Fruit fly (Drosophila melanogaster) whole organism, embryonic: ENCODE measurements around the gene Decay.

Experiments
- ATbp ChIP-seq: fragments of 200-800 bp; sonication (Bioruptor generic); optimal IDR thresholded peaks from 2 replicates; lab custom pipeline; 2017; ENCODE audit warnings: missing biosample characterization, mild to moderate bottlenecking, missing genetic modification characterization, missing genetic modification reagents
- Adf1 ChIP-seq: fragments of 200-800 bp; sonication (Bioruptor generic); IDR thresholded peaks from 2 replicates; pipeline ENCODE4 v1.3.6; 2022; ENCODE audit warnings: missing biosample characterization, missing genetic modification characterization
- Atf3 ChIP-seq: fragments of 200-800 bp; sonication (Bioruptor generic); optimal IDR thresholded peaks from 3 replicates; lab custom pipeline; 2016; ENCODE audit warnings: missing biosample characterization, missing genetic modification characterization
- CG10366 ChIP-seq: fragments of 200-800 bp; sonication (Bioruptor generic); IDR thresholded peaks from 2 replicates; pipeline ENCODE4 v1.3.6; 2022; ENCODE audit warnings: missing biosample characterization, missing genetic modification characterization
- CG10431 ChIP-seq: fragments of 200-800 bp; sonication (Bioruptor generic); optimal IDR thresholded peaks from 3 replicates; lab custom pipeline; 2018; ENCODE audit warnings: missing biosample characterization, mild to moderate bottlenecking, missing genetic modification characterization
- CG12236 ChIP-seq: fragments of 200-800 bp; sonication (Bioruptor generic); optimal IDR thresholded peaks from 2 replicates; lab custom pipeline; 2016; ENCODE audit warnings: missing biosample characterization, missing genetic modification characterization
- CG1233 ChIP-seq: fragments of 200-800 bp; sonication (Bioruptor generic); optimal IDR thresholded peaks from 4 replicates; lab custom pipeline; 2018; ENCODE audit warnings: missing biosample characterization, mild to moderate bottlenecking, missing genetic modification characterization
- CG12744 ChIP-seq: fragments of 200-800 bp; sonication (Bioruptor generic); optimal IDR thresholded peaks from 2 replicates; lab custom pipeline; 2016; ENCODE audit warnings: missing biosample characterization, missing genetic modification characterization
- CG13624 ChIP-seq: fragments of 200-800 bp; sonication (Bioruptor generic); optimal IDR thresholded peaks from 2 replicates; lab custom pipeline; 2016; ENCODE audit warnings: missing biosample characterization, missing genetic modification characterization
- CG1529 ChIP-seq: fragments of 200-800 bp; sonication (Bioruptor generic); optimal IDR thresholded peaks from 3 replicates; lab custom pipeline; 2018; ENCODE audit warnings: missing biosample characterization, missing genetic modification characterization
- CG17568 ChIP-seq: fragments of 200-800 bp; sonication (Bioruptor generic); optimal IDR thresholded peaks from 2 replicates; lab custom pipeline; 2018; ENCODE audit warnings: missing biosample characterization, mild to moderate bottlenecking, missing genetic modification characterization, moderate library complexity
- CG1832 ChIP-seq: fragments of 200-800 bp; sonication (Bioruptor generic); optimal IDR thresholded peaks from 2 replicates; lab custom pipeline; 2017; ENCODE audit warnings: missing biosample characterization, mild to moderate bottlenecking, missing genetic modification characterization, inconsistent platforms
- CG2116 ChIP-seq: fragments of 200-800 bp; sonication (Bioruptor generic); optimal IDR thresholded peaks from 3 replicates; lab custom pipeline; 2018; ENCODE audit warnings: missing biosample characterization, mild to moderate bottlenecking, missing genetic modification characterization
- CG2202 ChIP-seq: fragments of 200-800 bp; sonication (Bioruptor generic); optimal IDR thresholded peaks from 2 replicates; lab custom pipeline; 2018; ENCODE audit warnings: missing biosample characterization, mild to moderate bottlenecking, missing genetic modification characterization
- CG31441 ChIP-seq: fragments of 200-800 bp; sonication (Bioruptor generic); IDR thresholded peaks from 2 replicates; pipeline ENCODE4 v1.3.6; 2022; ENCODE audit warnings: missing biosample characterization, missing genetic modification characterization
- CG32532 ChIP-seq: fragments of 200-800 bp; sonication (Bioruptor generic); IDR thresholded peaks from 2 replicates; pipeline ENCODE4 v1.3.6; 2022; ENCODE audit warnings: missing biosample characterization, missing genetic modification characterization
- CG43689 ChIP-seq: fragments of 200-800 bp; sonication (Bioruptor generic); IDR thresholded peaks from 2 replicates; pipeline ENCODE4 v1.3.6; 2022; ENCODE audit warnings: missing biosample characterization, missing genetic modification characterization
- CG4404 ChIP-seq: fragments of 200-800 bp; sonication (Bioruptor generic); IDR thresholded peaks from 2 replicates; pipeline ENCODE4 v1.3.6; 2022; ENCODE audit warnings: missing biosample characterization, missing genetic modification characterization
- CG4730 ChIP-seq: fragments of 200-800 bp; sonication (Bioruptor generic); IDR thresholded peaks from 2 replicates; pipeline ENCODE4 v1.3.6; 2022; ENCODE audit warnings: missing biosample characterization, missing genetic modification characterization
- CG6689 ChIP-seq: fragments of 200-800 bp; sonication (Bioruptor generic); IDR thresholded peaks from 2 replicates; pipeline ENCODE4 v1.3.6; 2022; ENCODE audit warnings: missing biosample characterization, missing genetic modification characterization
- CG8089 ChIP-seq: fragments of 200-800 bp; sonication (Bioruptor generic); optimal IDR thresholded peaks from 3 replicates; lab custom pipeline; 2016; ENCODE audit warnings: missing biosample characterization, missing genetic modification characterization
- CG8290 ChIP-seq, 3 experiments: fragments of 200-800 bp; sonication (Bioruptor generic); optimal IDR thresholded peaks; 2 replicates each; lab custom pipeline; 2016 to 2019; ENCODE audit warnings: missing biosample characterization in 3 of 3, missing genetic modification characterization in 3 of 3, mild to moderate bottlenecking in 2 of 3, moderate library complexity in 1 of 3
- CG9437 ChIP-seq: fragments of 200-800 bp; sonication (Bioruptor generic); optimal IDR thresholded peaks from 2 replicates; lab custom pipeline; 2018; ENCODE audit warnings: missing biosample characterization, mild to moderate bottlenecking, missing genetic modification characterization
- CoRest ChIP-seq: fragments of 200-800 bp; sonication (Bioruptor generic); optimal IDR thresholded peaks from 3 replicates; lab custom pipeline; 2018; ENCODE audit warnings: missing biosample characterization, mild to moderate bottlenecking, missing genetic modification characterization, moderate library complexity
- D ChIP-seq, 2 experiments: fragments of 200-800 bp in 1 of 2; fragments of >200 bp in 1 of 2; sonication (Bioruptor generic) in 1 of 2; optimal IDR thresholded peaks; 2 replicates in 1 of 2; 3 replicates in 1 of 2; lab custom pipeline; 2017; ENCODE audit warnings: mild to moderate bottlenecking in 1 of 2, missing biosample characterization in 1 of 2, missing genetic modification characterization in 1 of 2, missing genetic modification reagents in 1 of 2
- D19A ChIP-seq: fragments of 200-800 bp; optimal IDR thresholded peaks from 3 replicates; lab custom pipeline; 2019; ENCODE audit warnings: missing biosample characterization, mild to moderate bottlenecking, missing genetic modification characterization, moderate library complexity
- Elba2 ChIP-seq: fragments of 200-800 bp; sonication (Bioruptor generic); optimal IDR thresholded peaks from 3 replicates; lab custom pipeline; 2016; ENCODE audit warnings: missing biosample characterization, missing genetic modification characterization
- Ets65A ChIP-seq: fragments of 200-800 bp; sonication (Bioruptor generic); peaks from one replicate; lab custom pipeline; 2016; ENCODE audit warnings: missing biosample characterization, missing genetic modification characterization
- Hmr ChIP-seq: fragments of 200-800 bp; sonication (Bioruptor generic); optimal IDR thresholded peaks from 3 replicates; lab custom pipeline; 2017; ENCODE audit warnings: mild to moderate bottlenecking, missing biosample characterization, missing genetic modification reagents, missing genetic modification characterization
- Sox102F ChIP-seq: fragments of 200-800 bp; sonication (Bioruptor generic); optimal IDR thresholded peaks from 2 replicates; lab custom pipeline; 2018; ENCODE audit warnings: missing biosample characterization, mild to moderate bottlenecking, missing genetic modification characterization, moderate library complexity
- Stat92E ChIP-seq, 3 experiments: fragments of >200 bp in 2 of 3; fragments of 200-800 bp in 1 of 3; sonication (Bioruptor generic) in 1 of 3; optimal IDR thresholded peaks; 2 replicates each; lab custom pipeline; 2017 to 2019; ENCODE audit warnings: missing biosample characterization in 3 of 3, missing genetic modification characterization in 3 of 3, mild to moderate bottlenecking in 1 of 3, moderate library complexity in 1 of 3
- TFAM ChIP-seq: fragments of 200-800 bp; sonication (Bioruptor generic); optimal IDR thresholded peaks from 2 replicates; lab custom pipeline; 2017; ENCODE audit warnings: missing biosample characterization, missing genetic modification characterization, inconsistent platforms
- dmrt11E ChIP-seq: fragments of 200-800 bp; sonication (Bioruptor generic); optimal IDR thresholded peaks from 3 replicates; lab custom pipeline; 2018; ENCODE audit warnings: missing biosample characterization, mild to moderate bottlenecking, missing genetic modification characterization, moderate library complexity
- emc ChIP-seq: fragments of 200-800 bp; sonication (Bioruptor generic); optimal IDR thresholded peaks from 2 replicates; lab custom pipeline; 2016; ENCODE audit warnings: missing biosample characterization, missing genetic modification characterization
- ems ChIP-seq: fragments of 200-800 bp; sonication (Bioruptor generic); optimal IDR thresholded peaks from 3 replicates; lab custom pipeline; 2016; ENCODE audit warnings: missing biosample characterization, missing genetic modification characterization
- en ChIP-seq: fragments of 200-800 bp; sonication (Bioruptor generic); optimal IDR thresholded peaks from 2 replicates; lab custom pipeline; 2016; ENCODE audit warnings: missing biosample characterization, missing genetic modification characterization
- exex ChIP-seq: fragments of 200-800 bp; sonication (Bioruptor generic); optimal IDR thresholded peaks from 4 replicates; lab custom pipeline; 2018; ENCODE audit warnings: missing biosample characterization, mild to moderate bottlenecking, missing genetic modification characterization, moderate library complexity
- ftz-f1 ChIP-seq: fragments of 200-800 bp; sonication (Bioruptor generic); optimal IDR thresholded peaks from 2 replicates; lab custom pipeline; 2016; ENCODE audit warnings: missing biosample characterization, missing genetic modification characterization
- grau ChIP-seq: fragments of 200-800 bp; optimal IDR thresholded peaks from 3 replicates; lab custom pipeline; 2019; ENCODE audit warnings: missing biosample characterization, mild to moderate bottlenecking, missing genetic modification characterization, moderate library complexity
- gsb-n ChIP-seq: fragments of 200-800 bp; sonication (Bioruptor generic); optimal IDR thresholded peaks from 3 replicates; lab custom pipeline; 2018; ENCODE audit warnings: missing biosample characterization, mild to moderate bottlenecking, missing genetic modification characterization
- p53 ChIP-seq: fragments of 200-800 bp; sonication (Bioruptor generic); optimal IDR thresholded peaks from 2 replicates; lab custom pipeline; 2016; ENCODE audit warnings: missing biosample characterization, missing genetic modification characterization
- peb ChIP-seq: fragments of 200-800 bp; sonication (Bioruptor generic); IDR thresholded peaks from 2 replicates; pipeline ENCODE4 v1.3.6; 2022; ENCODE audit warnings: missing biosample characterization, missing genetic modification characterization
- ranshi ChIP-seq: fragments of 200-800 bp; sonication (Bioruptor generic); IDR thresholded peaks from 2 replicates; pipeline ENCODE4 v1.3.6; 2022; ENCODE audit warnings: missing biosample characterization, missing genetic modification characterization
- sc ChIP-seq, 3 experiments: fragments of >200 bp in 2 of 3; fragments of 200-800 bp in 1 of 3; sonication (Bioruptor generic) in 1 of 3; optimal IDR thresholded peaks; 2 replicates in 2 of 3; 3 replicates in 1 of 3; lab custom pipeline; 2017; ENCODE audit warnings: mild to moderate bottlenecking in 1 of 3, missing biosample characterization in 1 of 3, missing genetic modification characterization in 1 of 3, missing genetic modification reagents in 1 of 3
- so ChIP-seq: fragments of 200-800 bp; sonication (Bioruptor generic); IDR thresholded peaks from 3 replicates; pipeline ENCODE4 v1.3.6; 2022; ENCODE audit warnings: missing biosample characterization, missing genetic modification characterization
- sug ChIP-seq: fragments of 200-800 bp; optimal IDR thresholded peaks from 2 replicates; lab custom pipeline; 2019; ENCODE audit warnings: missing biosample characterization, mild to moderate bottlenecking, missing genetic modification characterization, moderate library complexity
- trem ChIP-seq: fragments of 200-800 bp; optimal IDR thresholded peaks from 3 replicates; lab custom pipeline; 2019; ENCODE audit warnings: missing biosample characterization, mild to moderate bottlenecking, missing genetic modification characterization, moderate library complexity
- tup ChIP-seq: fragments of 200-800 bp; sonication (Bioruptor generic); optimal IDR thresholded peaks from 2 replicates; lab custom pipeline; 2016; ENCODE audit warnings: missing biosample characterization, mild to moderate bottlenecking, missing genetic modification characterization, moderate library complexity
- twi ChIP-seq: fragments of 200-800 bp; optimal IDR thresholded peaks from 2 replicates; lab custom pipeline; 2019; ENCODE audit warnings: missing biosample characterization, mild to moderate bottlenecking, missing genetic modification characterization, moderate library complexity
- tx ChIP-seq: fragments of 200-800 bp; sonication (Bioruptor generic); optimal IDR thresholded peaks from 2 replicates; lab custom pipeline; 2016; ENCODE audit warnings: missing biosample characterization, missing genetic modification characterization

Decay gene

DNA sequence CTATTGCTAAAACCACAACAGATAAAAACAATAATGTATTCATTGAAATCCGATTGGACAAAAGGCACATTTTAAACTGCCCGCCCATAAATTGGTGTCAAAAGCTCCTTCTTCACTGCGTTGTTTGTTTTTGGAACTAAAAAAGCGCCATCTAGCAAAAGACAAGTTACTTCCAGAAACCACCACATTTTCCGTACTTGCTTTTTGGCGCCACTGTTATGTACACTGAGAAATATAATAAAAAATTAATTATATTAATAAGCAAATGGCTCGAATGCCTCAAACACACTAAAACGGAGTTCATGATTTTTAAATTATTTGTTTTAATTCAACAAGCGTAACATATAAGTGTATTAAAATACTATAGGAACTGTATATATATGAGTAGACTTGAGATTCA lies 3.5 kb downstream of the Decay start (continued):
- TF ChIP-seq ftz-f1 (GFP tag; lab: Kevin White, UChicago) (no peak), twi (tag; lab: Kevin White, UChicago) (peak; percentile 62), gsb-n (tag; lab: Kevin White, UChicago) (peak; percentile 75), CG4404 (no peak), CG9437 (peak; percentile 68), Elba2 (GFP tag; lab: Kevin White, UChicago) (peak; percentile 73), en (GFP tag; lab: Kevin White, UChicago) (peak; percentile 57), dmrt11E (peak; percentile 75), CG43689 (GFP tag; lab: Robert Waterston, UW) (peak; percentile 42; the same call in 1 of the 2 replicates), CoRest (tag; lab: Kevin White, UChicago) (peak; percentile 82), emc (GFP tag; lab: Kevin White, UChicago) (peak; percentile 63), p53 (peak; percentile 50), tup (GFP tag; lab: Kevin White, UChicago) (peak; percentile 55), CG1233 (peak; percentile 77), Adf1 (GFP tag; lab: Robert Waterston, UW) (no peak), ranshi (peak; percentile 77), peb (GFP tag; lab: Robert Waterston, UW) (peak; percentile 69), TFAM (GFP tag; lab: Kevin White, UChicago) (peak; percentile 27), CG12744 (peak; percentile 57), CG31441 (peak; percentile 89), Stat92E (GFP tag; optimal IDR thresholded peaks at IDR 0.05; lab: Kevin White, UChicago) (no peak), ems (GFP tag; lab: Kevin White, UChicago) (peak; percentile 49), CG10431 (GFP tag; lab: Kevin White, UChicago) (peak; percentile 52), Ets65A (peak; percentile 95), ATbp (GFP tag; lab: Kevin White, UChicago) (peak; percentile 84), CG8089 (GFP tag; lab: Kevin White, UChicago) (peak; percentile 49), so (GFP tag; lab: Robert Waterston, UW) (peak; percentile 78), CG4730 (GFP tag; lab: Robert Waterston, UW) (peak; percentile 77), CG2202 (tag; lab: Kevin White, UChicago) (peak; percentile 64)

DNA sequence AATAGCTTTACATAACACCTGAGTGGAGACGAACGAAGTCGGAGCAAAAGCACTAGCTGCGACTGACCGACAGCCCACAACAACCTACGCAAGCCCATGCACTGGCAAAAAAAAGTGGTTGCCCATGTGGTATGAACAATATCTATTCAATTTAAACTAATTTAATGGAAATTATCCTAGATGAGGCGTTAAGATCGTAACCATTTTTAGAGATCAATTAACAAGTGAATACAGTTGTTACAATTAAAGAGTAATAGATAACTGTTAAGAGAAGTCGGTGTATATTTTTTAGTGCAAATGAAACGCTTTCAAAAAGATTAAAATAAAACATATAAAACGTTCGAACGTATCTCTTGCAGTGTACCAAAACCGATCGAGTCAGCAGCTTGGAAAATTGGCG lies 4.6 kb downstream of the Decay start:
- TF ChIP-seq sc (optimal IDR thresholded peaks at IDR 0.05; lab: Kevin White, UChicago) (no peak), sc (GFP tag; optimal IDR thresholded peaks at IDR 0.05; lab: Kevin White, UChicago) (no peak), sug (tag; lab: Kevin White, UChicago) (no peak), Sox102F (peak; percentile 79), twi (tag; lab: Kevin White, UChicago) (no peak), CG13624 (GFP tag; lab: Kevin White, UChicago) (no peak), Hmr (GFP tag; lab: Kevin White, UChicago) (no peak), exex (no peak), CG10366 (GFP tag; lab: Robert Waterston, UW) (0 out of 2 replicates have a peak, but pooled peaks have one; percentile 12), CG1832 (GFP tag; lab: Kevin White, UChicago) (no peak), CG2116 (GFP tag; lab: Kevin White, UChicago) (no peak), grau (tag; lab: Kevin White, UChicago) (peak; percentile 59), trem (tag; lab: Kevin White, UChicago) (peak; percentile 19), D (optimal IDR thresholded peaks at IDR 0.05; lab: Kevin White, UChicago) (no peak), D (GFP tag; optimal IDR thresholded peaks at IDR 0.05; lab: Kevin White, UChicago) (peak; percentile 59), CG8290 (GFP tag; optimal IDR thresholded peaks at IDR 0.05; lab: Kevin White, UChicago) (no peak), CG8290 (tag; optimal IDR thresholded peaks at IDR 0.05; lab: Kevin White, UChicago) (no peak), Atf3 (GFP tag; lab: Kevin White, UChicago) (no peak), CG17568 (GFP tag; lab: Kevin White, UChicago) (no peak), CG12236 (GFP tag; lab: Kevin White, UChicago) (peak; percentile 13), tx (GFP tag; lab: Kevin White, UChicago) (no peak), CG32532 (GFP tag; lab: Robert Waterston, UW) (no peak), CG1529 (GFP tag; lab: Kevin White, UChicago) (peak; percentile 55), D19A (tag; lab: Kevin White, UChicago) (peak; percentile 59), CG6689 (GFP tag; lab: Robert Waterston, UW) (peak; percentile 68)
